Fruit fly (Drosophila melanogaster): ENCODE measurements around the gene CG2975.

Gene CG2975

dm6 chr2L:2808038-2808699, 31.8 kb upstream of the CG2975 start (continued):
- TF ChIP-seq knrl (GFP tag; IDR thresholded peaks at IDR 0.05; ENCODE audit: partially characterized antibody) (0 out of 3 replicates have a peak, but pooled peaks have one; percentile 21), Atf-2 (GFP tag; optimal IDR thresholded peaks at IDR 0.05) (no peak), Sox100B (GFP tag; optimal IDR thresholded peaks at IDR 0.05) (no peak), CG15514 (GFP tag; optimal IDR thresholded peaks at IDR 0.05) (no peak), cad (GFP tag; optimal IDR thresholded peaks at IDR 0.05) (peak; percentile 73), eyg (GFP tag; optimal IDR thresholded peaks at IDR 0.05) (no peak), D19B (GFP tag; optimal IDR thresholded peaks at IDR 0.05) (no peak), zfh2 (GFP tag; optimal IDR thresholded peaks at IDR 0.05) (no peak), sqz (GFP tag; optimal IDR thresholded peaks at IDR 0.05) (no peak), cwo (GFP tag; optimal IDR thresholded peaks at IDR 0.05) (peak; percentile 38), CG6175 (GFP tag; IDR thresholded peaks at IDR 0.05) (0 out of 3 replicates have a peak, but pooled peaks have one; percentile 15), Sry-β (GFP tag; optimal IDR thresholded peaks at IDR 0.05) (no peak), CG18262 (tag; optimal IDR thresholded peaks at IDR 0.05) (no peak), wor (GFP tag; IDR thresholded peaks at IDR 0.05) (no peak), CG10543 (GFP tag; optimal IDR thresholded peaks at IDR 0.05) (peak; percentile 4), CG32532 (GFP tag; IDR thresholded peaks at IDR 0.05) (peak; percentile 21; the same call in 1 of the 2 replicates), gcm2 (GFP tag; optimal IDR thresholded peaks at IDR 0.05) (no peak), lab (GFP tag; optimal IDR thresholded peaks at IDR 0.05) (peak; percentile 75), Ravus (GFP tag; IDR thresholded peaks at IDR 0.05) (no peak), CG9876 (GFP tag; optimal IDR thresholded peaks at IDR 0.05) (no peak), CG12219 (GFP tag; optimal IDR thresholded peaks at IDR 0.05) (no peak), CG34376 (GFP tag; optimal IDR thresholded peaks at IDR 0.05) (peak; percentile 42), fru (optimal IDR thresholded peaks at IDR 0.05) (no peak), sug (tag; optimal IDR thresholded peaks at IDR 0.05) (peak; percentile 90), nmo (GFP tag; optimal IDR thresholded peaks at IDR 0.05) (no peak), Deaf1 (tag; optimal IDR thresholded peaks at IDR 0.05) (peak; percentile 99), Usf (GFP tag; optimal IDR thresholded peaks at IDR 0.05) (no peak), cato (GFP tag; optimal IDR thresholded peaks at IDR 0.05; ENCODE audit: borderline replicate concordance) (no peak), CG3847 (GFP tag; IDR thresholded peaks at IDR 0.05) (no peak), ac (GFP tag; optimal IDR thresholded peaks at IDR 0.05) (no peak), Med (GFP tag) (peak; percentile 58), mirr (GFP tag; optimal IDR thresholded peaks at IDR 0.05) (no peak), CG9609 (GFP tag; optimal IDR thresholded peaks at IDR 0.05) (no peak), ab (GFP tag; optimal IDR thresholded peaks at IDR 0.05) (no peak), CG5180 (GFP tag; optimal IDR thresholded peaks at IDR 0.05) (peak; percentile 95), CG14050 (GFP tag; IDR thresholded peaks at IDR 0.05) (peak; percentile 56; the same call in 2 of the 3 replicates), CG13287 (GFP tag; IDR thresholded peaks at IDR 0.05; ENCODE audit: partially characterized antibody) (peak; percentile 37; the same call in 1 of the 2 replicates), CG8924 (tag; optimal IDR thresholded peaks at IDR 0.05) (no peak), CG7745 (tag; optimal IDR thresholded peaks at IDR 0.05) (no peak), slp2 (GFP tag; optimal IDR thresholded peaks at IDR 0.05) (no peak), Pdp1 (GFP tag; optimal IDR thresholded peaks at IDR 0.05) (peak in 1 of 2 experiments; percentile 33), ranshi (GFP tag; IDR thresholded peaks at IDR 0.05) (no peak)

Measured in whole organism, embryonic.